Fruit fly (Drosophila melanogaster) whole organism, pupa: ENCODE measurements around the gene PpD6.

ENCODE experiments used
- CG13204 ChIP-seq: fragments of 200-800 bp; sonication (Bioruptor generic); optimal IDR thresholded peaks from 2 replicates; lab custom pipeline; 2018; ENCODE audit warnings: missing biosample characterization, mild to moderate bottlenecking, missing genetic modification characterization, moderate library complexity
- EcR ChIP-seq: fragments of 200-800 bp; sonication (Bioruptor generic); optimal IDR thresholded peaks from 3 replicates; lab custom pipeline; 2019; ENCODE audit warnings: missing biosample characterization, missing genetic modification characterization, mild to moderate bottlenecking, moderate library complexity, missing genetic modification reagents
- Ets98B ChIP-seq: fragments of 200-800 bp; sonication (Bioruptor generic); IDR thresholded peaks from 2 replicates; pipeline ENCODE4 v1.3.6; 2022; ENCODE audit warnings: missing biosample characterization, missing genetic modification characterization
- Pif1B ChIP-seq: fragments of 200-800 bp; sonication (Bioruptor generic); optimal IDR thresholded peaks from 3 replicates; lab custom pipeline; 2016; ENCODE audit warnings: missing biosample characterization, missing genetic modification characterization

DNA sequence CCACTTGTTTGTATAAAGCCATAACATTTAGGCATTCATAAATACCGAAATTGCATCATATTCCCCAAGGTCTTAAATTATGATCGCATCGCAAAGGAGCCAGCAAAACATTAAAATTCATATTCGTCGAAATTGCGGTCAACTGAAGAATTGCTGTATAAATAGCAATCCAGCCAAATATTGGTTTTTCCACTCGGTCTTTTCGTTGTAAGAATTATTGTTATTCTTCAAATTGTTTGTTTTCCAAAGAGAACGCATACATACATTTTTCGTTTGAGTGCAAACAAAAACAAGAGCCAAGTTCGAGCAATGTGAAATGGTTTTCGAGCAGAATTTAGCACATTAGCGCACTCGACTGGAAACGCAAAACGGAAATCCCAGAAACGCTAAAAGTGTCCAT is 5.4 kb downstream of the PpD6 start:
- TF ChIP-seq Ets98B (GFP tag; lab: Robert Waterston, UW) (no peak), EcR (GFP tag; lab: Kevin White, UChicago) (no peak), CG13204 (GFP tag; lab: Kevin White, UChicago) (no peak), Pif1B (GFP tag; lab: Kevin White, UChicago) (no peak)
